Worm (Caenorhabditis elegans) whole organism, dauer: ENCODE results near the gene ZK632.11.

Source experiments
- unc-62 ChIP-seq: sonication (generic microtip); optimal IDR thresholded peaks from 2 replicates; lab custom pipeline; 2017; ENCODE audit warnings: missing biosample characterization, missing genetic modification reagents, missing genetic modification characterization

Gene ZK632.11

DNA sequence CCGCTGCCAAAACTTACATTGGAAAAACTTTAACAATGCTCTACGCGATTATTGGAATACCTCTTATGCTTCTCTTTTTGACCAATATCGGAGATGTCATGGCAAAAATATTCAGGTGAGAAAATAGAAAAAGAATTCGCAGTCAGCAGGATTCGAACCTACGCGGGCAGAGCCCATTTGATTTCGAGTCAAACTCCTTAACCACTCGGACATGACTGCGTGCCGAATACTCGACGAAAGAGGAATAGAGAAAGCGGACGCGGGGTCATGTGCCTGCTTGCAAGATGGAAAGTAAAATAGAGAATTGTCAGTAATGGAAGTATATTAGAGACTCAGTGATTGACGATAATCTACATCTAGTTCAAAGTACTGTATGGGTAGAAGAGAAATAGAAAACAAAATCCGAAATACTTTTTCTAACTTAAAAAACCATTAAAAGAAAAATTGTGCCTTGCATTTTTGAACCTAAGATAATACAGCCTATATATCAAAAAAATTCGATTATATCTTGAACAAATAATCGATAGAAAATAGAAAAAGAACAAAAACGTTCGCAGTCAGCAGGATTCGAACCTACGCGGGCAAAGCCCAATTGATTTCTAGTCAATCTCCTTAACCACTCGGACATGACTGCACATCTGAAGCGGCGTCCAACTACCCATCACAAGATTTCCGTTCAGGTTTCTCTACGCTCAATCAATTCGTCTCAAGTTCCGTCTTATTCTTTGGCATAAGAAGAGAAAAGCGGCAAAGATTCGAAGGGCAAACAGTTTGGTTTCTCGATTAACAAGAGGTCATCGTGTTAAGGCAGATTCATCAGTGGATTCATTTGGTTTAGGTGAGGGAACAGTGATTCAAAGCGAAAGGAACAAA is 34.0 kb downstream of the ZK632.11 start:
- no peak for TF ChIP-seq unc-62 (GFP tag; lab: Kevin White, UChicago)

DNA sequence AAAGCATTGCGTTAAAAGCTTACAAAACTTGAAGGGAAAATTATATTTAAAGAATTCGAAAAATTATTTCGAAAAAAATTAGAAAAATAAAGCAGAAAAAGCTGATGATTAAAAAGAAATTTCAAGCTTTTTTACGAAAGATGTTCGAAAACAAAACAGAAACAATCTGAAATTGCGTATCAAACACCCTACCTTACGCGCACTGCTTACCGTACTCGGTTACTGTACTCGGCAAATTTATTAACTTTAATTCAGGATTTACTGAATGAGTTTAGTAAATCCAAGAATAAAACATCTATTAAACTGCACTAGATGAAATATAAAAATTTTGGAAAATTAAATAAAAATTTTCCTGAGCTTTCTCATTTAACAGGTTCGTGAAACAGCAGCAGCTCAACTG is 34.8 kb downstream of the ZK632.11 start:
- TF ChIP-seq unc-62 (GFP tag; lab: Kevin White, UChicago) = no peak

DNA sequence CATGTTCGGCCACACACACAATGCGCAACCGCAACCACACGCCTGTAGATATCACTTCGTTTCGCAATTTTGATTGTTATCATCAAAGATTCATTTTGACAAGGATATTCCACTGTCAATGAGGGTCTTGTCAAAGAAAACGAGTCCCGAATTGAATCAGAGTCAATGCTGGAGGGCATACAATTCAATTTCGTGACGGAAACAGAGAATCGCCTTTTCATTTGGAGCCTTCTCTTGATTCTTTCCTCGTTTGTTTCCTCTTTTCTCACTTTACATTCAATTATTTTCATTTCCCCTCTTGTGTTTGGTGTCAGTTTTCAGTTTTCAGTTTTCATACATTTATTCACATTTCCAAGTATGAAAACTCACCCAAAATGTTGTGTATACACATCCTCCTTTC is 39.6 kb downstream of the ZK632.11 start:
- TF ChIP-seq unc-62 (GFP tag; lab: Kevin White, UChicago) = no peak

DNA sequence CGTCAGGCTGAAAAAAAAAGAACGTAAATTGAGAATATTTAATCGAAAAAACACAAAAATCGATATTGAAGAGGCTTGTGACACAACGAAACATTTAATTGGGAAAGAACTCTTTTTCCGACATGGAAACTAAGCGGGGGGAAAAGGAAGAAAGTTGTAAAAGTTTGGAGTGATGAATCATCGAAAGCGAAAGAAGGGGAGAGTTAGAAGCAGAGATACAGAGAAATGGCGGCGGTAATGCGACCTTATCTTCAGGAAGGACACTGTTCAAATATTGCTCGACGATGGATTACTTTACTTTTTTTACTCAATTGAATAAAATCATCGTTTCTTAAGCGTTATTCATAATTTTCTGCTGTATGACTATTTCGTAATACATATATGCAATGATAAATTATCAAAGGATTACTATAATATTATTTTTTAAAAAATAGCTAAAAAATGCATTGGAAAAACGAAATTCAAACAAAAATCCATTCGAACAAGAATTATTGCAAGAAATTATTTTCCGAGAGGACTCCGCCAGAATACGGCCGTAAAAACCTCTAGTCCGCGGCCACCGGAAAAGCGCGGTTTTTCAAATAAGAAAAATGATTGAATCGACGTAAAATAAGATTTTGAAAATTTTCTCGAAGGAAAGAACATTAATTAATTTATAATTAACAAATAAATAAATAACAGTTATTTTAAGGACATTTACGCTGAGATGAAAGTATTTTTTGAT is 40.2 kb downstream of the ZK632.11 start, which contains the start of gene dhhc-4:
Gene dhhc-4, minus strand, starts transcription at position 13 of the 724 bp plus-strand sequence.
- no peak for TF ChIP-seq unc-62 (GFP tag; lab: Kevin White, UChicago)

DNA sequence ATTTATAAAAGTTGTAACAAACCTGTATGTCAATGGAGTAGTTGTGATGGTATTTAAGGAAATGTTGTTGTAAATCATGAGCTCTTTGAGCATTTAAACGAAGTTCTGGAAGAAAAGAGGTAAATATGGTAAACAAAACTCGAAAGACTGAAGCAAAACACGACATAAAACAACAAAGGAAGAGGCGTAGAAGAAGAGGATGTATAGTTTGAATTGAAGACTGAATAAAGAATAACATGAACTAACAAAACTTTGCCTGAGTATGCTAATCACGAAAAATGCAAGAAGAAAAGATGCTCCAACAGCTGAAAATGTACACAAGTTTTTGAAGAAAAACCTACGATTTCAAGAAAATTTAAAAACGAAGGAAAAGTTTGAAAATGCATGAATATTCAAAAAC is 43.3 kb downstream of the ZK632.11 start, which contains the start of gene ZK757.1:
Gene ZK757.1, minus strand, starts transcription at position 101 of the 400 bp plus-strand sequence.
- no peak for TF ChIP-seq unc-62 (GFP tag; lab: Kevin White, UChicago)

DNA sequence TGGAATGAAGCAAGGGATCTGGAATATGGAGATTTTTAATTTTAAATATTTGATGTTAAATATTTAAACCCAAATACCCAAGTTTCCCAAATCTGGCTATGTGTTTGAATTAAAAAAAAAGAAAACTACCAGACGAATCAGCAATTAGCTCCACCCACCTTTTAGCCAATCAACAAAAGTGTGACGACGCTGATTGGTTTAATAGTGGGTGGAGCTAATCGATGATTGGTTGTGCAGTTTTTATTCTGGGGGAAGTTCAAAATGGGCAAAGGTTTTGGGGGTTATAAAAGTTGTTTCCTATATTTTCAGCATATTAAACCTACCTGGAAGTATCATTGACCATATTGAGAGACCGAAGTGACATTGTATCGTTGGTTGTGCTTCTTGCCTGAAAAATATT is 46.8 kb downstream of the ZK632.11 start:
- no peak for TF ChIP-seq unc-62 (GFP tag; lab: Kevin White, UChicago)

DNA sequence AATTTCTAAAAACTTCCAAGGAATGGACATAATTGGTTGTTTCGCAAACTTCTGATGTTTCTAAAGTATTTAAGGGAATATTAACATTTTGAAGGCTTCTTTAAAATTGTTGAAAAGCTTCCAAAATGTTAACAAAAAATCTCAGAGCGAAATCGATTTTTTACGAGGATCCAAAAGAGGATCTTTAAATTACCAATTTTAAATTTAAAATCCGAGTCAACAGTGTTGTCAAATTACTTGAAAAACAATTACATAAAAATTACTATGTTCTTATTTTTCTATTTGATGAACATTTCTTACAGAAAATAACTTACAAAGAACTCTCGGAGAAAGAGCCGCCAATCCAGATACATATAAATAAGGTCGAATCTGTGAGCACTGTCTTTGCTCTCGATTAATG is 49.2 kb downstream of the ZK632.11 start, which contains the start of gene ZK757.10:
Gene ZK757.10, plus strand, starts transcription at position 301 of the 400 bp plus-strand sequence.
- TF ChIP-seq unc-62 (GFP tag; lab: Kevin White, UChicago) = no peak

DNA sequence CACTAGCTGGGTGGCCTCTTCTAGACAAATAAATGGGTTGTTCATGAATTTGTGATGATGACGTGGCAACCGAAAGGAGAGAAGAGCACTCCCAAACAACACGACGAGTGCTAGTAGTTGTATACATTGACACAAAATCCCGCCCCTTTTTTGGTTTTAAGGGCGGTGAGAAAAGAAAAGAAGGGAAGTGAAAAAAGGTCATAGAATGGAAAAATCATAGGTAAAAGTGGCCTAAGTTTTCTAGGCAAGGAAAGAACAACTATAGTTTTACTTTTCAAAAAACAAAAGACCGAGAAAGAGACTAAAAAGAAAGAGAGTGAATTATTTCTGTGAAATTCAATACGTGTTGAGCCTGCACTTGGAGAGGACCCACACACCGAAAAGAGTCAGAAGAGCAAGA is 51.1 kb downstream of the ZK632.11 start, which contains the start of gene ZK757.2:
Gene ZK757.2, minus strand, starts transcription at position 101 of the 400 bp plus-strand sequence.
- TF ChIP-seq unc-62 (GFP tag; lab: Kevin White, UChicago) = no peak
